Worm (Caenorhabditis elegans): ENCODE measurements around the gene adbp-1.

adbp-1 gene

ce11 chrII:11473525-11474181 lies 29.7 kb downstream of the adbp-1 start, which contains the start of the genes metl-1 and W02B12.11 (continued):
- TF ChIP-seq dve-1 (tag; optimal IDR thresholded peaks at IDR 0.05), result no peak
- no peak for TF ChIP-seq hlh-6 (tag; optimal IDR thresholded peaks at IDR 0.05)
- TF ChIP-seq T23F11.4 (GFP tag; optimal IDR thresholded peaks at IDR 0.05), result no peak
- TF ChIP-seq sox-2 (GFP tag; IDR thresholded peaks at IDR 0.05), result peak; percentile 50
- TF ChIP-seq ets-4 (tag; optimal IDR thresholded peaks at IDR 0.05), result no peak
- TF ChIP-seq ahr-1 (tag; optimal IDR thresholded peaks at IDR 0.05), result no peak
- TF ChIP-seq ttx-3 (tag; optimal IDR thresholded peaks at IDR 0.05), result peak; percentile 19
- TF ChIP-seq elt-4 (tag; optimal IDR thresholded peaks at IDR 0.05), result no peak
- no peak for TF ChIP-seq unc-55 (GFP tag; optimal IDR thresholded peaks at IDR 0.05)
- no peak for TF ChIP-seq hlh-30 (tag; optimal IDR thresholded peaks at IDR 0.05; ENCODE audit: insufficient read depth)
- peak; percentile 66 for TF ChIP-seq elt-2 (tag; optimal IDR thresholded peaks at IDR 0.05)
- peak; percentile 31 for TF ChIP-seq pha-2 (tag; optimal IDR thresholded peaks at IDR 0.05)
- peak; percentile 46 for TF ChIP-seq tbx-2 (tag; optimal IDR thresholded peaks at IDR 0.05)
- no peak for TF ChIP-seq zip-5 (tag; optimal IDR thresholded peaks at IDR 0.05)
- no peak for TF ChIP-seq pha-4 (tag; optimal IDR thresholded peaks at IDR 0.05)
- TF ChIP-seq pqm-1 (tag; optimal IDR thresholded peaks at IDR 0.05), result peak; percentile 31
- TF ChIP-seq hlh-13 (GFP tag; optimal IDR thresholded peaks at IDR 0.05), result no peak
- TF ChIP-seq ztf-16 (tag; optimal IDR thresholded peaks at IDR 0.05), result no peak
- peak; percentile 20 for TF ChIP-seq ceh-14 (tag; optimal IDR thresholded peaks at IDR 0.05)
- TF ChIP-seq nfya-1 (tag; optimal IDR thresholded peaks at IDR 0.05), result peak; percentile 62
- TF ChIP-seq ceh-6 (GFP tag; optimal IDR thresholded peaks at IDR 0.05), result no peak
- TF ChIP-seq unc-42 (tag; optimal IDR thresholded peaks at IDR 0.05), result peak; percentile 3
- TF ChIP-seq gmeb-2 (tag; optimal IDR thresholded peaks at IDR 0.05), result no peak
- TF ChIP-seq ceh-24 (tag; optimal IDR thresholded peaks at IDR 0.05), result no peak
- no peak for TF ChIP-seq ceh-45 (GFP tag; IDR thresholded peaks at IDR 0.05)
- no peak for TF ChIP-seq nhr-232 (tag; optimal IDR thresholded peaks at IDR 0.05)
- peak; percentile 34 for TF ChIP-seq syd-9 (tag; optimal IDR thresholded peaks at IDR 0.05)
- no peak for TF ChIP-seq ceh-30 (tag; optimal IDR thresholded peaks at IDR 0.05)
- TF ChIP-seq hlh-15 (tag; optimal IDR thresholded peaks at IDR 0.05), result no peak
- TF ChIP-seq ceh-2 (tag; optimal IDR thresholded peaks at IDR 0.05), result no peak
- peak; percentile 20 for TF ChIP-seq lin-11 (tag; optimal IDR thresholded peaks at IDR 0.05)
- peak; percentile 7 for TF ChIP-seq hlh-8 (tag; optimal IDR thresholded peaks at IDR 0.05)
- TF ChIP-seq Y22D7AL.16 (tag; optimal IDR thresholded peaks at IDR 0.05), result peak; percentile 26
- no peak for TF ChIP-seq npax-4 (tag; optimal IDR thresholded peaks at IDR 0.05)
- no peak for TF ChIP-seq tbx-7 (tag; optimal IDR thresholded peaks at IDR 0.05)
- TF ChIP-seq fax-1 (tag; optimal IDR thresholded peaks at IDR 0.05), result peak; percentile 13
- no peak for TF ChIP-seq ceh-19 (GFP tag; optimal IDR thresholded peaks at IDR 0.05)
- 0 out of 2 replicates have a peak, but pooled peaks have one; percentile 24 for TF ChIP-seq unc-3 (GFP tag; conservative IDR thresholded peaks at IDR 0.05)
- TF ChIP-seq unc-3 (tag; optimal IDR thresholded peaks at IDR 0.05), result no peak
- no peak for TF ChIP-seq eyg-1 (tag; optimal IDR thresholded peaks at IDR 0.05)
- no peak for TF ChIP-seq pax-1 (tag; optimal IDR thresholded peaks at IDR 0.05)
- no peak for TF ChIP-seq dmd-4 (tag; optimal IDR thresholded peaks at IDR 0.05; ENCODE audit: borderline replicate concordance)
- no peak for TF ChIP-seq F13H6.1 (tag; optimal IDR thresholded peaks at IDR 0.05)
- no peak for TF ChIP-seq K09A11.1 (tag; optimal IDR thresholded peaks at IDR 0.05; ENCODE audit: insufficient read depth)
- TF ChIP-seq ceh-31 (tag; optimal IDR thresholded peaks at IDR 0.05), result peak; percentile 43
- no peak for TF ChIP-seq fkh-6 (tag; optimal IDR thresholded peaks at IDR 0.05)
- no peak for TF ChIP-seq C38D4.7 (GFP tag; optimal IDR thresholded peaks at IDR 0.05)
- TF ChIP-seq pros-1 (tag; optimal IDR thresholded peaks at IDR 0.05), result no peak
- TF ChIP-seq nhr-11 (tag; optimal IDR thresholded peaks at IDR 0.05), result no peak
- no peak for TF ChIP-seq ama-1 (optimal IDR thresholded peaks at IDR 0.05)

Data from whole organism, late embryonic.